Worm (Caenorhabditis elegans) whole organism, L2 larva: ENCODE results near the gene crb-3.

Source experiments
- C34F6.9 ChIP-seq: fragments of 150-350 bp; optimal IDR thresholded peaks from 2 replicates; lab custom pipeline; 2014; ENCODE audit warnings: missing biosample characterization, missing genetic modification characterization
- ama-1 ChIP-seq: fragments of 150-350 bp; optimal IDR thresholded peaks from 2 replicates; lab custom pipeline; 2018; ENCODE audit warnings: inconsistent platforms
- ceh-16 ChIP-seq: fragments of 150-350 bp; optimal IDR thresholded peaks from 2 replicates; lab custom pipeline; 2014; ENCODE audit warnings: missing biosample characterization, missing genetic modification characterization
- ceh-82 ChIP-seq: fragments of 150-350 bp; optimal IDR thresholded peaks from 2 replicates; lab custom pipeline; 2014; ENCODE audit warnings: missing biosample characterization, missing genetic modification characterization
- elt-3 ChIP-seq: sonication (generic microtip); optimal IDR thresholded peaks from 2 replicates; lab custom pipeline; 2017; ENCODE audit warnings: missing biosample characterization, missing genetic modification characterization
- lin-13 ChIP-seq: fragments of 150-350 bp; optimal IDR thresholded peaks from 2 replicates; lab custom pipeline; 2014; ENCODE audit warnings: missing biosample characterization, missing genetic modification reagents, missing genetic modification characterization
- nhr-11 ChIP-seq: fragments of 150-350 bp; optimal IDR thresholded peaks from 2 replicates; lab custom pipeline; 2014; ENCODE audit warnings: missing biosample characterization, missing genetic modification characterization
- nhr-23 ChIP-seq: fragments of 150-350 bp; optimal IDR thresholded peaks from 2 replicates; lab custom pipeline; 2014; ENCODE audit warnings: missing biosample characterization, missing genetic modification reagents, missing genetic modification characterization
- nhr-237 ChIP-seq: fragments of 150-350 bp; optimal IDR thresholded peaks from 2 replicates; lab custom pipeline; 2014; ENCODE audit warnings: missing biosample characterization, missing genetic modification characterization
- skn-1 ChIP-seq: sonication (generic microtip); optimal IDR thresholded peaks from 2 replicates; lab custom pipeline; 2017; ENCODE audit warnings: missing biosample characterization, missing genetic modification characterization
- sma-9 ChIP-seq, 2 experiments: fragments of 150-350 bp in 1 of 2; sonication (generic microtip) in 1 of 2; optimal IDR thresholded peaks; 2 replicates each; lab custom pipeline; 2014 to 2016; ENCODE audit warnings: missing genetic modification characterization in 2 of 2, mild to moderate bottlenecking in 1 of 2, missing biosample characterization in 1 of 2, missing compliant biosample characterization in 1 of 2, missing genetic modification reagents in 1 of 2, moderate library complexity in 1 of 2
- zag-1 ChIP-seq: fragments of 150-350 bp; optimal IDR thresholded peaks from 2 replicates; lab custom pipeline; 2014; ENCODE audit warnings: missing biosample characterization, missing genetic modification characterization

ce11 chrX:9182140-9182539, 21.4 kb upstream of the crb-3 start, which contains the start of gene Y81B9A.3:
- TF ChIP-seq ceh-16 (tag; lab: Kevin White, UChicago) (no peak), C34F6.9 (no peak), skn-1 (no peak), ceh-82 (tag; lab: Kevin White, UChicago) (no peak), nhr-11 (tag; lab: Kevin White, UChicago) (no peak), zag-1 (tag; lab: Kevin White, UChicago) (no peak), elt-3 (no peak), nhr-23 (no peak), nhr-237 (no peak), lin-13 (GFP tag; lab: Kevin White, UChicago) (no peak), sma-9 (GFP tag; optimal IDR thresholded peaks at IDR 0.05; lab: Kevin White, UChicago) (no peak), sma-9 (tag; optimal IDR thresholded peaks at IDR 0.05; lab: Kevin White, UChicago) (no peak), ama-1 (lab: Kevin White, UChicago) (no peak)
